Worm (Caenorhabditis elegans): ENCODE results near the gene F32D8.4.

DNA sequence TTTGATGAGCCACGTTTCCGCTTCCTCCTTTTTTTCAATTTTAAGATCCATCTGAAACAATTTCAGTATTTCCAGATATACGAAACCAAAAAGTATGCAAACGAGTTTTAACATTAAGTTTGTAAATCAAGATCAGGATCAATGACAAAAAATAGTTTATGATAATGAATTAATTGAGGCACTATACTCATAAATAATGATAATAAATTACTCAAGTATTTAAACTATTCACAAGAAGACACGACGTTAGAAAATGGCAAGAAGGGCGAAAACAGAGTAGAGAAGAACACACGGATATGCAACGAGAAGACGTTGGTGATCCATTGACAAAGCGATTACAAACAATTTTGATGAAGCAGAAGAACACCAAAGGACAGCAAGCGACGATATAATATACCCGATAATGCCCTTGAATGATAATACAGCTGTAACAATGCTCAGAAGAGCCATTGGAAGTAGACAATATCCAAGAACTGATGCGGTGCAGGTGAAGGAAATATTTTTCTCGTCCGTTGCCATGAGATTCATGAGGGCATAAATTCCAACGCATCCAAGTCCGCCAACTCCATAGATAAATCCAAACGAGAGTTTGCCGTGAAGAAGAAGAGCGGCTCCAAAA is at the start of gene F32D8.4:
- no peak for TF ChIP-seq unc-62 (GFP tag; optimal IDR thresholded peaks at IDR 0.05)
- TF ChIP-seq nhr-28 (tag; optimal IDR thresholded peaks at IDR 0.05) = no peak
- TF ChIP-seq pha-4 (tag; optimal IDR thresholded peaks at IDR 0.05) = no peak
- TF ChIP-seq elt-3 (tag; optimal IDR thresholded peaks at IDR 0.05) = no peak
- no peak for TF ChIP-seq lin-13 (tag; optimal IDR thresholded peaks at IDR 0.05)
- no peak for TF ChIP-seq lsy-2 (tag; optimal IDR thresholded peaks at IDR 0.05)
- TF ChIP-seq mep-1 (tag; optimal IDR thresholded peaks at IDR 0.05) = no peak
- no peak for TF ChIP-seq ceh-83 (GFP tag; optimal IDR thresholded peaks at IDR 0.05)
- TF ChIP-seq zip-8 (tag; optimal IDR thresholded peaks at IDR 0.05) = no peak
- TF ChIP-seq lin-32 (GFP tag; optimal IDR thresholded peaks at IDR 0.05) = no peak
- no peak for TF ChIP-seq sptf-1 (tag; optimal IDR thresholded peaks at IDR 0.05)
- no peak for TF ChIP-seq mab-5 (tag; optimal IDR thresholded peaks at IDR 0.05)

Measured in whole organism, mixed stage, embryonic.